Fruit fly (Drosophila melanogaster): ENCODE data around the gene spas.

spas gene

dm6 chr3R:24037538-24038265, at the start of gene spas:
Gene spas (plus strand): TSS chr3R:24038215.
- no peak for TF ChIP-seq CTCF (optimal IDR thresholded peaks at IDR 0.05)
- no peak for TF ChIP-seq CG8478 (optimal IDR thresholded peaks at IDR 0.05)

dm6 chr3R:23991364-23991763, 46.7 kb upstream of the spas start:
- TF ChIP-seq CTCF (optimal IDR thresholded peaks at IDR 0.05): no peak
- no peak for TF ChIP-seq CG8478 (optimal IDR thresholded peaks at IDR 0.05)

- TF ChIP-seq CG8478 (optimal IDR thresholded peaks at IDR 0.05): no peak
- peak in 1 of 2 experiments; percentile 13 for TF ChIP-seq CTCF (optimal IDR thresholded peaks at IDR 0.05)
Observed at dm6 chr3R:23992823-23993797, 44.9 kb upstream of the spas start, which contains the start of the genes Epp and Rab7. Gene Epp (minus strand): TSS chr3R:23992916. Gene Rab7 (plus strand): TSS chr3R:23993008.

- TF ChIP-seq CTCF (optimal IDR thresholded peaks at IDR 0.05) (no peak), CG8478 (optimal IDR thresholded peaks at IDR 0.05) (no peak)
Observed at dm6 chr3R:23994578-23994977, 43.4 kb upstream of the spas start.

- TF ChIP-seq CTCF (optimal IDR thresholded peaks at IDR 0.05) (no peak), CG8478 (optimal IDR thresholded peaks at IDR 0.05) (no peak)
Observed at dm6 chr3R:23995460-23995859, 42.6 kb upstream of the spas start, which contains the start of gene CG33108. Gene CG33108 (plus strand): TSS chr3R:23995659.

dm6 chr3R:23996224-23996623, 41.8 kb upstream of the spas start, which contains the start of gene LSm3:
Gene LSm3 (plus strand): TSS chr3R:23996262.
- TF ChIP-seq CG8478 (optimal IDR thresholded peaks at IDR 0.05) (no peak), CTCF (optimal IDR thresholded peaks at IDR 0.05) (peak in 1 of 2 experiments; percentile 16)

dm6 chr3R:24001150-24001549, 36.9 kb upstream of the spas start:
- no peak for TF ChIP-seq CTCF (optimal IDR thresholded peaks at IDR 0.05)

- TF ChIP-seq CTCF (optimal IDR thresholded peaks at IDR 0.05): no peak
- TF ChIP-seq CG8478 (optimal IDR thresholded peaks at IDR 0.05): no peak
Observed at dm6 chr3R:24003948-24004347, 34.1 kb upstream of the spas start.

- no peak for TF ChIP-seq CTCF (optimal IDR thresholded peaks at IDR 0.05)
- no peak for TF ChIP-seq CG8478 (optimal IDR thresholded peaks at IDR 0.05)
Observed at dm6 chr3R:24006449-24007159, 31.4 kb upstream of the spas start.

- TF ChIP-seq CG8478 (optimal IDR thresholded peaks at IDR 0.05): no peak
- no peak for TF ChIP-seq CTCF (optimal IDR thresholded peaks at IDR 0.05)
Observed at dm6 chr3R:24007775-24008506, 30.1 kb upstream of the spas start.

- TF ChIP-seq CTCF (optimal IDR thresholded peaks at IDR 0.05) (no peak), CG8478 (optimal IDR thresholded peaks at IDR 0.05) (no peak)
Observed at dm6 chr3R:24008887-24009286, 29.1 kb upstream of the spas start.

- no peak for TF ChIP-seq CG8478 (optimal IDR thresholded peaks at IDR 0.05)
- TF ChIP-seq CTCF (optimal IDR thresholded peaks at IDR 0.05): no peak
Observed at dm6 chr3R:24010637-24011214, 27.3 kb upstream of the spas start.

- TF ChIP-seq CTCF (optimal IDR thresholded peaks at IDR 0.05) (no peak), CG8478 (optimal IDR thresholded peaks at IDR 0.05) (no peak)
Observed at dm6 chr3R:24012038-24012693, 25.8 kb upstream of the spas start.

All from S2 (cell line).